Fruit fly (Drosophila melanogaster) Kc167 (cell line): ENCODE results near the gene CG2694.

Source experiments
- Myc ChIP-seq: fragments of >200 bp; optimal IDR thresholded peaks from 2 replicates; lab custom pipeline; 2017; ENCODE audit warnings: missing external identifiers
- Sin3A ChIP-seq: fragments of >200 bp; optimal IDR thresholded peaks from 2 replicates; lab custom pipeline; 2018; ENCODE audit warnings: missing external identifiers
- h ChIP-seq: fragments of >200 bp; optimal IDR thresholded peaks from 3 replicates; lab custom pipeline; 2018; ENCODE audit warnings: missing external identifiers
- psq ChIP-seq: fragments of >200 bp; optimal IDR thresholded peaks from 2 replicates; lab custom pipeline; 2017; ENCODE audit warnings: missing external identifiers
- ttk ChIP-seq: sonication (Bioruptor generic); optimal IDR thresholded peaks from 2 replicates; lab custom pipeline; 2017; ENCODE audit warnings: missing external identifiers

- TF ChIP-seq psq (lab: Kevin White, UChicago) (no peak), Sin3A (lab: Kevin White, UChicago) (no peak), Myc (no peak), h (lab: Kevin White, UChicago) (no peak), ttk (no peak)
Measured at dm6 chrX:2683926-2684325, 30.0 kb upstream of the CG2694 start.
